Worm (Caenorhabditis elegans) whole organism, L3 larva: ENCODE results near the gene C34C12.1.
A peak's percentile ranks its signal among the peaks of the same experiment; 100 is the strongest.

Source experiments
- R02D3.7 ChIP-seq: fragments of 150-350 bp; optimal IDR thresholded peaks from 2 replicates; lab custom pipeline; 2014; ENCODE audit warnings: missing biosample characterization, missing genetic modification characterization
- aly-2 ChIP-seq: fragments of 150-350 bp; optimal IDR thresholded peaks from 2 replicates; lab custom pipeline; 2014; ENCODE audit warnings: missing biosample characterization, missing genetic modification characterization
- ama-1 ChIP-seq: fragments of 150-350 bp; optimal IDR thresholded peaks from 2 replicates; lab custom pipeline; 2018
- ceh-28 ChIP-seq: fragments of 150-350 bp; optimal IDR thresholded peaks from 2 replicates; lab custom pipeline; 2014; ENCODE audit warnings: missing biosample characterization, missing genetic modification reagents, missing genetic modification characterization
- ceh-82 ChIP-seq: fragments of 150-350 bp; optimal IDR thresholded peaks from 2 replicates; lab custom pipeline; 2014; ENCODE audit warnings: missing biosample characterization, missing genetic modification characterization
- daf-12 ChIP-seq: fragments of 150-350 bp; optimal IDR thresholded peaks from 2 replicates; lab custom pipeline; 2014; ENCODE audit warnings: missing biosample characterization, missing genetic modification reagents, missing genetic modification characterization
- egl-27 ChIP-seq: sonication (generic microtip); optimal IDR thresholded peaks from 4 replicates; lab custom pipeline; 2017; ENCODE audit warnings: missing biosample characterization, missing genetic modification reagents, missing genetic modification characterization
- elt-1 ChIP-seq: fragments of 150-350 bp; optimal IDR thresholded peaks from 2 replicates; lab custom pipeline; 2014; ENCODE audit warnings: missing biosample characterization, missing genetic modification characterization
- elt-2 ChIP-seq: sonication (generic microtip); optimal IDR thresholded peaks from 2 replicates; lab custom pipeline; 2016; ENCODE audit warnings: missing genetic modification reagents, mild to moderate bottlenecking, missing genetic modification characterization, missing compliant biosample characterization
- eor-1 ChIP-seq, 2 experiments: fragments of 150-350 bp; optimal IDR thresholded peaks; 2 replicates each; lab custom pipeline; 2014 to 2018; ENCODE audit warnings: missing biosample characterization in 2 of 2, missing genetic modification characterization in 2 of 2
- fkh-2 ChIP-seq: fragments of 150-350 bp; optimal IDR thresholded peaks from 2 replicates; lab custom pipeline; 2014; ENCODE audit warnings: missing biosample characterization, missing genetic modification reagents, missing genetic modification characterization
- fos-1 ChIP-seq: fragments of 150-350 bp; optimal IDR thresholded peaks from 2 replicates; lab custom pipeline; 2014; ENCODE audit warnings: missing biosample characterization, missing genetic modification characterization
- hmg-11 ChIP-seq: sonication (generic microtip); optimal IDR thresholded peaks from 2 replicates; lab custom pipeline; 2016; ENCODE audit warnings: missing genetic modification characterization, missing compliant biosample characterization
- jun-1 ChIP-seq: fragments of 150-350 bp; optimal IDR thresholded peaks from 2 replicates; lab custom pipeline; 2014; ENCODE audit warnings: missing biosample characterization, missing genetic modification reagents, missing genetic modification characterization
- lin-15B ChIP-seq: fragments of 150-350 bp; optimal IDR thresholded peaks from 2 replicates; lab custom pipeline; 2014; ENCODE audit warnings: missing biosample characterization, missing genetic modification characterization
- lsy-12 ChIP-seq: sonication (generic microtip); optimal IDR thresholded peaks from 2 replicates; lab custom pipeline; 2016; ENCODE audit warnings: mild to moderate bottlenecking, missing genetic modification characterization, missing compliant biosample characterization
- nfya-1 ChIP-seq: sonication (generic microtip); optimal IDR thresholded peaks from 2 replicates; lab custom pipeline; 2017; ENCODE audit warnings: missing genetic modification characterization, mild to moderate bottlenecking, missing compliant biosample characterization, antibody characterized with exemption, moderate library complexity; ENCODE audit not compliant: insufficient read depth
- nhr-11 ChIP-seq: fragments of 150-350 bp; optimal IDR thresholded peaks from 2 replicates; lab custom pipeline; 2014; ENCODE audit warnings: missing biosample characterization, missing genetic modification characterization
- nhr-23 ChIP-seq: fragments of 150-350 bp; optimal IDR thresholded peaks from 2 replicates; lab custom pipeline; 2014; ENCODE audit warnings: missing biosample characterization, missing genetic modification reagents, missing genetic modification characterization
- nhr-237 ChIP-seq: fragments of 150-350 bp; optimal IDR thresholded peaks from 2 replicates; lab custom pipeline; 2014; ENCODE audit warnings: missing biosample characterization, missing genetic modification characterization
- nhr-25 ChIP-seq: sonication (generic microtip); optimal IDR thresholded peaks from 2 replicates; lab custom pipeline; 2017; ENCODE audit warnings: missing biosample characterization, missing genetic modification characterization
- nhr-28 ChIP-seq: fragments of 150-350 bp; optimal IDR thresholded peaks from 2 replicates; lab custom pipeline; 2014; ENCODE audit warnings: missing biosample characterization, missing genetic modification characterization
- pqm-1 ChIP-seq: fragments of 150-350 bp; optimal IDR thresholded peaks from 2 replicates; lab custom pipeline; 2017; ENCODE audit warnings: missing biosample characterization, missing genetic modification characterization, inconsistent platforms
- sea-2 ChIP-seq: fragments of 150-350 bp; sonication (generic microtip); optimal IDR thresholded peaks from 4 replicates; lab custom pipeline; 2014; ENCODE audit warnings: missing biosample characterization, missing genetic modification reagents, missing genetic modification characterization
- snpc-4 ChIP-seq: fragments of 150-350 bp; optimal IDR thresholded peaks from 2 replicates; lab custom pipeline; 2014; ENCODE audit warnings: missing biosample characterization, missing genetic modification characterization
- unc-39 ChIP-seq: sonication (generic microtip); optimal IDR thresholded peaks from 4 replicates; lab custom pipeline; 2017; ENCODE audit warnings: missing biosample characterization, missing genetic modification characterization
- ztf-11 ChIP-seq: fragments of 150-350 bp; optimal IDR thresholded peaks from 2 replicates; lab custom pipeline; 2014; ENCODE audit warnings: missing biosample characterization, missing genetic modification characterization
- ztf-4 ChIP-seq: fragments of 150-350 bp; optimal IDR thresholded peaks from 2 replicates; lab custom pipeline; 2014; ENCODE audit warnings: missing biosample characterization, missing genetic modification characterization

The C34C12.1 gene

ce11 chrIII:3475014-3475413 lies 20.9 kb downstream of the C34C12.1 start:
- TF ChIP-seq nhr-237 (tag; lab: Kevin White, UChicago) (no peak), daf-12 (tag; lab: Kevin White, UChicago) (no peak), pqm-1 (tag; lab: Kevin White, UChicago) (peak; percentile 68), hmg-11 (tag; lab: Kevin White, UChicago) (no peak), ama-1 (lab: Kevin White, UChicago) (no peak), unc-39 (tag; lab: Kevin White, UChicago) (no peak), eor-1 (tag; optimal IDR thresholded peaks at IDR 0.05; lab: Kevin White, UChicago) (no peak), elt-2 (peak; percentile 38), snpc-4 (tag; lab: Kevin White, UChicago) (no peak), aly-2 (tag; lab: Kevin White, UChicago) (no peak), ztf-4 (no peak), sea-2 (GFP tag; lab: Kevin White, UChicago) (no peak), nhr-28 (no peak)

- TF ChIP-seq ama-1 (lab: Kevin White, UChicago) (no peak), elt-2 (peak; percentile 48)
Observed at ce11 chrIII:3475497-3475896, 21.4 kb downstream of the C34C12.1 start, which contains the start of gene C34C12.9. C34C12.9 (minus strand) TSS chrIII:3475512.

ce11 chrIII:3476245-3476644 lies 22.1 kb downstream of the C34C12.1 start:
- TF ChIP-seq nfya-1 (tag; lab: Kevin White, UChicago), result peak; percentile 44
- no peak for TF ChIP-seq snpc-4 (tag; lab: Kevin White, UChicago)
- no peak for TF ChIP-seq ztf-11 (tag; lab: Kevin White, UChicago)
- TF ChIP-seq elt-1 (tag; lab: Kevin White, UChicago), result no peak

- TF ChIP-seq sea-2 (GFP tag; lab: Kevin White, UChicago) (no peak), egl-27 (tag; lab: Kevin White, UChicago) (no peak), ceh-28 (tag; lab: Kevin White, UChicago) (no peak), snpc-4 (tag; lab: Kevin White, UChicago) (no peak), fkh-2 (tag; lab: Kevin White, UChicago) (no peak), lin-15B (tag; lab: Kevin White, UChicago) (no peak), daf-12 (tag; lab: Kevin White, UChicago) (no peak), nfya-1 (tag; lab: Kevin White, UChicago) (no peak), R02D3.7 (no peak), jun-1 (tag; lab: Kevin White, UChicago) (no peak), aly-2 (tag; lab: Kevin White, UChicago) (no peak), nhr-25 (no peak)
- TF ChIP-seq, all 47 proteins: peak for 0
Observed at ce11 chrIII:3477375-3477774, 23.2 kb downstream of the C34C12.1 start.

ce11 chrIII:3478795-3479398 lies 24.8 kb downstream of the C34C12.1 start:
- TF ChIP-seq elt-1 (tag; lab: Kevin White, UChicago) (peak; percentile 86), ztf-4 (no peak), ceh-82 (no peak), lsy-12 (tag; lab: Kevin White, UChicago) (no peak), nfya-1 (tag; lab: Kevin White, UChicago) (peak; percentile 80)

- no peak for TF ChIP-seq unc-39 (tag; lab: Kevin White, UChicago)
- peak; percentile 34 for TF ChIP-seq nhr-23 (tag; lab: Kevin White, UChicago)
- peak; percentile 71 for TF ChIP-seq nhr-25
Observed at ce11 chrIII:3480236-3480635, 26.1 kb downstream of the C34C12.1 start.

ce11 chrIII:3480950-3481349 lies 26.8 kb downstream of the C34C12.1 start:
- TF ChIP-seq nhr-28 (no peak), snpc-4 (tag; lab: Kevin White, UChicago) (no peak), nhr-23 (tag; lab: Kevin White, UChicago) (peak; percentile 51), fos-1 (tag; lab: Kevin White, UChicago) (no peak), aly-2 (tag; lab: Kevin White, UChicago) (no peak), nhr-11 (no peak)
